Worm (Caenorhabditis elegans) whole organism, L4 larva: ENCODE data around the gene D1046.18.

Source experiments
- D1046.2 ChIP-seq: fragments of 200-800 bp; sonication (Bioruptor generic); IDR thresholded peaks from 2 replicates; pipeline ENCODE4 v1.3.6; 2022; ENCODE audit warnings: missing genetic modification characterization, missing compliant biosample characterization
- F26F4.8 ChIP-seq: fragments of 200-800 bp; sonication (Bioruptor generic); conservative IDR thresholded peaks from 2 replicates; pipeline ENCODE4 v1.3.6; 2022; ENCODE audit warnings: missing genetic modification characterization, missing compliant biosample characterization
- F49E8.2 ChIP-seq: sonication (generic microtip); optimal IDR thresholded peaks from 2 replicates; lab custom pipeline; 2016; ENCODE audit warnings: missing compliant biosample characterization, mild to moderate bottlenecking, missing genetic modification characterization, borderline replicate concordance
- T26A8.4 ChIP-seq: fragments of 200-800 bp; sonication (Bioruptor generic); IDR thresholded peaks from 2 replicates; pipeline ENCODE4 v1.3.6; 2022; ENCODE audit warnings: missing genetic modification characterization, missing compliant biosample characterization
- Y105C5A.15 ChIP-seq: fragments of 200-800 bp; sonication (Bioruptor generic); IDR thresholded peaks from 2 replicates; pipeline ENCODE4 v1.3.6; 2022; ENCODE audit warnings: missing genetic modification characterization, missing compliant biosample characterization
- Y75B8A.6 ChIP-seq: fragments of 200-800 bp; sonication (Bioruptor generic); IDR thresholded peaks from 2 replicates; pipeline ENCODE4 v1.3.6; 2022; ENCODE audit warnings: missing genetic modification reagents, missing genetic modification characterization, missing compliant biosample characterization
- aly-2 ChIP-seq: sonication (generic microtip); optimal IDR thresholded peaks from 2 replicates; lab custom pipeline; 2018; ENCODE audit warnings: missing biosample characterization, missing genetic modification characterization
- ama-1 ChIP-seq: fragments of 150-350 bp; optimal IDR thresholded peaks from 2 replicates; lab custom pipeline; 2014; ENCODE audit warnings: inconsistent platforms, mixed read lengths
- arid-1 ChIP-seq: fragments of 200-800 bp; sonication (Bioruptor generic); conservative IDR thresholded peaks from 2 replicates; pipeline ENCODE4 v1.3.6; 2022; ENCODE audit warnings: missing genetic modification reagents, missing genetic modification characterization, missing compliant biosample characterization
- ceh-28 ChIP-seq: fragments of 150-350 bp; optimal IDR thresholded peaks from 2 replicates; lab custom pipeline; 2014; ENCODE audit warnings: missing biosample characterization, missing genetic modification reagents, missing genetic modification characterization
- ceh-62 ChIP-seq: sonication (generic microtip); optimal IDR thresholded peaks from 2 replicates; lab custom pipeline; 2017; ENCODE audit warnings: missing biosample characterization, missing genetic modification characterization
- daf-16 ChIP-seq, 3 experiments: sonication (generic microtip); optimal IDR thresholded peaks; 2 replicates each; lab custom pipeline; 2016 to 2017; ENCODE audit warnings: missing genetic modification characterization in 3 of 3, missing genetic modification reagents in 3 of 3, mild to moderate bottlenecking in 2 of 3, missing compliant biosample characterization in 2 of 3, missing biosample characterization in 1 of 3, moderate library complexity in 1 of 3
- dpl-1 ChIP-seq: fragments of 150-350 bp; optimal IDR thresholded peaks from 2 replicates; lab custom pipeline; 2014; ENCODE audit warnings: missing biosample characterization, missing genetic modification reagents, missing genetic modification characterization
- dve-1 ChIP-seq: sonication (generic microtip); optimal IDR thresholded peaks from 2 replicates; lab custom pipeline; 2017; ENCODE audit warnings: antibody characterized with exemption, mild to moderate bottlenecking, missing genetic modification characterization, missing compliant biosample characterization; ENCODE audit not compliant: insufficient read depth
- fkh-10 ChIP-seq: fragments of 150-350 bp; optimal IDR thresholded peaks from 2 replicates; lab custom pipeline; 2014; ENCODE audit warnings: missing biosample characterization, missing genetic modification reagents, missing genetic modification characterization
- fos-1 ChIP-seq: fragments of 150-350 bp; optimal IDR thresholded peaks from 2 replicates; lab custom pipeline; 2014; ENCODE audit warnings: missing biosample characterization, missing genetic modification characterization
- hif-1 ChIP-seq, 2 experiments: sonication (generic microtip); optimal IDR thresholded peaks; 2 replicates each; lab custom pipeline; 2016 to 2017; ENCODE audit warnings: missing compliant biosample characterization in 2 of 2, missing genetic modification characterization in 2 of 2, missing genetic modification reagents in 2 of 2, missing genotype in 2 of 2, mild to moderate bottlenecking in 1 of 2
- hmg-1.1 ChIP-seq: fragments of 200-800 bp; sonication (Bioruptor generic); IDR thresholded peaks from 2 replicates; pipeline ENCODE4 v1.3.6; 2022; ENCODE audit warnings: missing genetic modification reagents, missing genetic modification characterization, missing compliant biosample characterization
- lim-7 ChIP-seq: fragments of 200-800 bp; sonication (Bioruptor generic); IDR thresholded peaks from 2 replicates; pipeline ENCODE4 v1.3.6; 2022; ENCODE audit warnings: missing genetic modification characterization, missing compliant biosample characterization
- lin-1 ChIP-seq: fragments of 200-800 bp; sonication (Bioruptor generic); IDR thresholded peaks from 2 replicates; pipeline ENCODE4 v1.3.6; 2022; ENCODE audit warnings: missing genetic modification reagents, missing genetic modification characterization, missing compliant biosample characterization
- lir-3 ChIP-seq: sonication (generic microtip); optimal IDR thresholded peaks from 2 replicates; lab custom pipeline; 2016; ENCODE audit warnings: mild to moderate bottlenecking, missing genetic modification characterization, missing compliant biosample characterization
- lsy-2 ChIP-seq, 2 experiments: fragments of 150-350 bp in 1 of 2; sonication (generic microtip) in 1 of 2; optimal IDR thresholded peaks; 2 replicates each; lab custom pipeline; 2014 to 2017; ENCODE audit warnings: missing biosample characterization in 2 of 2, missing genetic modification characterization in 2 of 2
- madf-5 ChIP-seq, 2 experiments: fragments of 200-800 bp; sonication (Bioruptor generic); IDR thresholded peaks; 2 replicates each; pipeline ENCODE4 v1.3.6; 2022; ENCODE audit warnings: missing compliant biosample characterization in 2 of 2, missing genetic modification characterization in 2 of 2
- madf-9 ChIP-seq: fragments of 200-800 bp; sonication (Bioruptor generic); conservative IDR thresholded peaks from 2 replicates; pipeline ENCODE4 v1.3.6; 2022; ENCODE audit warnings: missing genetic modification reagents, missing genetic modification characterization, missing compliant biosample characterization
- nhr-10 ChIP-seq: fragments of 150-350 bp; optimal IDR thresholded peaks from 2 replicates; lab custom pipeline; 2014; ENCODE audit warnings: missing biosample characterization, missing genetic modification characterization
- nhr-11 ChIP-seq: fragments of 150-350 bp; optimal IDR thresholded peaks from 2 replicates; lab custom pipeline; 2014; ENCODE audit warnings: missing biosample characterization, missing genetic modification characterization
- nhr-111 ChIP-seq: fragments of 200-800 bp; sonication (Bioruptor generic); optimal IDR thresholded peaks from 2 replicates; lab custom pipeline; 2018; ENCODE audit warnings: mild to moderate bottlenecking, missing genetic modification characterization, missing compliant biosample characterization
- nhr-41 ChIP-seq: fragments of 200-800 bp; sonication (Bioruptor generic); IDR thresholded peaks from 2 replicates; pipeline ENCODE4 v1.3.6; 2022; ENCODE audit warnings: missing genetic modification reagents, missing genetic modification characterization, missing compliant biosample characterization
- nhr-48 ChIP-seq: sonication (generic microtip); optimal IDR thresholded peaks from 2 replicates; lab custom pipeline; 2016; ENCODE audit warnings: mild to moderate bottlenecking, missing genetic modification characterization, missing compliant biosample characterization
- php-3 ChIP-seq: fragments of 200-800 bp; sonication (Bioruptor generic); IDR thresholded peaks from 2 replicates; pipeline ENCODE4 v1.3.6; 2022; ENCODE audit warnings: missing genetic modification reagents, missing genetic modification characterization, missing compliant biosample characterization
- pqm-1 ChIP-seq: sonication (generic microtip); optimal IDR thresholded peaks from 2 replicates; lab custom pipeline; 2017; ENCODE audit warnings: missing biosample characterization, missing genetic modification characterization
- sdz-12 ChIP-seq: fragments of 200-800 bp; sonication (Bioruptor generic); optimal IDR thresholded peaks from 2 replicates; lab custom pipeline; 2018; ENCODE audit warnings: mild to moderate bottlenecking, missing genetic modification characterization, missing compliant biosample characterization
- snpc-4 ChIP-seq: fragments of 150-350 bp; optimal IDR thresholded peaks from 2 replicates; lab custom pipeline; 2014; ENCODE audit warnings: missing biosample characterization, missing genetic modification characterization
- spr-3 ChIP-seq: fragments of 200-800 bp; sonication (Bioruptor generic); optimal IDR thresholded peaks from 2 replicates; lab custom pipeline; 2018; ENCODE audit warnings: mild to moderate bottlenecking, missing genetic modification characterization, missing compliant biosample characterization
- tra-1 ChIP-seq: fragments of 200-800 bp; sonication (Bioruptor generic); IDR thresholded peaks from 2 replicates; pipeline ENCODE4 v1.3.6; 2022; ENCODE audit warnings: missing genetic modification reagents, missing genetic modification characterization, missing compliant biosample characterization
- unc-130 ChIP-seq: sonication (generic microtip); optimal IDR thresholded peaks from 2 replicates; lab custom pipeline; 2016; ENCODE audit warnings: missing genetic modification reagents, missing genetic modification characterization, missing compliant biosample characterization
- unc-62 ChIP-seq, 3 experiments: fragments of 150-350 bp in 1 of 3; sonication (generic microtip); optimal IDR thresholded peaks in 2 of 3; peaks in 1 of 3; 1 replicate in 1 of 3; 2 replicates in 2 of 3; lab custom pipeline; 2014 to 2017; ENCODE audit warnings: missing biosample characterization in 3 of 3, missing genetic modification characterization in 3 of 3, missing genetic modification reagents in 3 of 3, missing genotype in 1 of 3
- zag-1 ChIP-seq: fragments of 150-350 bp; optimal IDR thresholded peaks from 2 replicates; lab custom pipeline; 2014; ENCODE audit warnings: missing biosample characterization, missing genetic modification characterization
- zip-11 ChIP-seq: fragments of 200-800 bp; sonication (Bioruptor generic); IDR thresholded peaks from 2 replicates; pipeline ENCODE4 v1.3.6; 2022; ENCODE audit warnings: missing genetic modification characterization, missing compliant biosample characterization
- zip-2 ChIP-seq: fragments of 150-350 bp; optimal IDR thresholded peaks from 2 replicates; lab custom pipeline; 2014; ENCODE audit warnings: missing biosample characterization, missing genetic modification characterization
- ztf-7 ChIP-seq: fragments of 150-350 bp; optimal IDR thresholded peaks from 2 replicates; lab custom pipeline; 2014; ENCODE audit warnings: missing biosample characterization, missing genetic modification characterization

Gene D1046.18

ce11 chrIV:8929942-8930492, at the start of gene D1046.18, which contains the start of gene slc-25A26:
Gene D1046.18, plus strand, starts transcription at chrIV:8930242.
Gene slc-25A26, plus strand, starts transcription at chrIV:8930442.
- peak in 1 of 2 experiments; percentile 38 for TF ChIP-seq unc-62 (GFP tag; optimal IDR thresholded peaks at IDR 0.05 in 1 of 2; lab: Kevin White, UChicago)
- no peak for TF ChIP-seq unc-62 (tag; optimal IDR thresholded peaks at IDR 0.05; lab: Kevin White, UChicago)
- no peak for TF ChIP-seq pqm-1 (tag; lab: Kevin White, UChicago)

DNA sequence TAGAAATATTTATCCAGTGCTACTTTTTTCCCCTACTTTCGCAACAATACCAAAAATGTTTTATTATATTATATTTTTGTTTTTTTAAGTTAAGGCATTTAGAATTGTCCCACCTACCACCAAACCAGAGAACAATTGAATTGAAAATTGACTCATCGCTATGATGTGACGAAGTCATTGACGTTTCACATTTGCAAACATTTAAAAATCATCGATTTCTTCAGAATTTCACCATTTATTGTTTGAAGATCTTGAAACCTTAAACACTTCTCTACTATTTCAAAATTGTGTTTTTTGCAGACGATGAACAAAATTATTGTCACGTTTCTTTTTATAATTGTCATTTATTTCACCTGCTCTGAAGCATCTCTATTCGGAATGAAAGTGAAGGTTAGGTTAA, 48.9 kb upstream of the D1046.18 start, which contains the start of gene C09G9.8:
TSS of gene C09G9.8 (plus strand) at position 301 of the 400 bp plus-strand sequence.
- TF ChIP-seq php-3: no peak
- TF ChIP-seq F26F4.8 (GFP tag; lab: Robert Waterston, UW): no peak
- no peak for TF ChIP-seq aly-2
- TF ChIP-seq nhr-111 (GFP tag; lab: Kevin White, UChicago): no peak
- no peak for TF ChIP-seq dve-1 (tag; lab: Kevin White, UChicago)
- TF ChIP-seq snpc-4 (tag; lab: Kevin White, UChicago): no peak
- no peak for TF ChIP-seq daf-16 (GFP tag; optimal IDR thresholded peaks at IDR 0.05; lab: Kevin White, UChicago)
- no peak for TF ChIP-seq daf-16 (tag; optimal IDR thresholded peaks at IDR 0.05; lab: Kevin White, UChicago)
- TF ChIP-seq madf-9: no peak
- no peak for TF ChIP-seq ztf-7 (tag; lab: Kevin White, UChicago)
- no peak for TF ChIP-seq Y75B8A.6 (GFP tag; lab: Robert Waterston, UW)
- TF ChIP-seq tra-1 (GFP tag; lab: Robert Waterston, UW): no peak
- no peak for TF ChIP-seq madf-5 (GFP tag; IDR thresholded peaks at IDR 0.05; lab: Robert Waterston, UW)

DNA sequence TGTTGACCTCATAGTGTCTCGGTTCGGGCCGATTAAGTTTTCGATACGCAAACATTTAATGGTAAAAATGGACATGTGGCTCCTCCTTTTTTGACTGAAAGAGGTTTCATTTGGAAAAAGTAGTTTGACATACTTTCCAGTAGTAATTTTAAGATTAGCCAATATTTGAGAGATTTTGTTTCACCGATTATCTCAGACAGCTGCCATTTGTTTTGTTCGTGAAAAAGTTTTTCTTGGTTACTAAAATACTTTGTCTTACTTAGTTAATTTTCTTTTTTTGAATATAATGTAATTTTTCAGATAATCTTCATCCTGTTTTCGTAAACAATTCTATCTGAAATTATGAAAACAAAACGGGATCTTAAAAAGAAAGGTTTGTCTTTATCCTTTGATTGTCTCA, 43.8 kb upstream of the D1046.18 start, which contains the start of gene C09G9.5:
TSS of gene C09G9.5 (plus strand) at position 301 of the 400 bp plus-strand sequence.
- TF ChIP-seq nhr-11 (tag; lab: Kevin White, UChicago) (no peak), hmg-1.1 (GFP tag; lab: Robert Waterston, UW) (no peak), tra-1 (GFP tag; lab: Robert Waterston, UW) (no peak), ceh-28 (no peak), Y105C5A.15 (GFP tag; lab: Robert Waterston, UW) (no peak), F49E8.2 (tag; lab: Kevin White, UChicago) (no peak), fos-1 (tag; lab: Kevin White, UChicago) (no peak), ceh-62 (tag; lab: Kevin White, UChicago) (no peak), arid-1 (GFP tag; lab: Robert Waterston, UW) (no peak), spr-3 (no peak), sdz-12 (no peak), dpl-1 (GFP tag; lab: Kevin White, UChicago) (no peak), zip-11 (GFP tag; lab: Robert Waterston, UW) (no peak), nhr-10 (tag; lab: Kevin White, UChicago) (no peak), T26A8.4 (GFP tag; lab: Robert Waterston, UW) (no peak), lsy-2 (tag; optimal IDR thresholded peaks at IDR 0.05; lab: Kevin White, UChicago) (no peak), zip-2 (tag; lab: Kevin White, UChicago) (no peak), ama-1 (lab: Kevin White, UChicago) (no peak), nhr-48 (no peak), lir-3 (tag; lab: Kevin White, UChicago) (no peak)

ce11 chrIV:8888525-8889026, 41.5 kb upstream of the D1046.18 start, which contains the start of gene oma-1:
Gene oma-1, plus strand, starts transcription at chrIV:8888976.
- TF ChIP-seq lim-7 (GFP tag; lab: Robert Waterston, UW): no peak
- TF ChIP-seq nhr-41 (GFP tag; lab: Robert Waterston, UW): no peak
- TF ChIP-seq lin-1 (GFP tag; lab: Robert Waterston, UW): no peak
- TF ChIP-seq unc-62 (GFP tag; optimal IDR thresholded peaks at IDR 0.05 in 1 of 2; lab: Kevin White, UChicago): peak in 1 of 2 experiments; percentile 42
- TF ChIP-seq unc-62 (tag; optimal IDR thresholded peaks at IDR 0.05; lab: Kevin White, UChicago): no peak
- TF ChIP-seq unc-130 (GFP tag; lab: Kevin White, UChicago): peak; percentile 70
- TF ChIP-seq fos-1 (tag; lab: Kevin White, UChicago): no peak
- no peak for TF ChIP-seq nhr-48
- TF ChIP-seq D1046.2 (GFP tag; lab: Robert Waterston, UW): no peak
- TF ChIP-seq zag-1 (tag; lab: Kevin White, UChicago): no peak
- TF ChIP-seq F49E8.2 (tag; lab: Kevin White, UChicago): peak; percentile 52
- no peak for TF ChIP-seq hif-1 (tag; optimal IDR thresholded peaks at IDR 0.05; lab: Kevin White, UChicago)
- no peak for TF ChIP-seq fkh-10 (GFP tag; lab: Kevin White, UChicago)
- TF ChIP-seq daf-16 (GFP tag; optimal IDR thresholded peaks at IDR 0.05; lab: Kevin White, UChicago): no peak
- TF ChIP-seq daf-16 (tag; optimal IDR thresholded peaks at IDR 0.05; lab: Kevin White, UChicago): no peak
- TF ChIP-seq hmg-1.1 (GFP tag; lab: Robert Waterston, UW): no peak
